Fruit fly (Drosophila melanogaster) whole organism, embryonic: ENCODE results near the gene CG33514.

Experiments used
- Atf6 ChIP-seq: fragments of 200-800 bp; sonication (Bioruptor generic); IDR thresholded peaks from 2 replicates; pipeline ENCODE4 v1.3.6; 2022; ENCODE audit warnings: missing biosample characterization, missing genetic modification characterization
- CG11093 ChIP-seq: fragments of 200-800 bp; sonication (Bioruptor generic); IDR thresholded peaks from 3 replicates; pipeline ENCODE4 v1.3.6; 2022; ENCODE audit warnings: missing biosample characterization, missing genetic modification characterization
- CG12769 ChIP-seq: fragments of 200-800 bp; sonication (Bioruptor generic); optimal IDR thresholded peaks from 2 replicates; lab custom pipeline; 2019; ENCODE audit warnings: missing biosample characterization, mild to moderate bottlenecking, missing genetic modification characterization, moderate library complexity
- CG15011 ChIP-seq: fragments of 200-800 bp; sonication (Bioruptor generic); optimal IDR thresholded peaks from 3 replicates; lab custom pipeline; 2018; ENCODE audit warnings: missing biosample characterization, mild to moderate bottlenecking, missing genetic modification characterization
- CG1529 ChIP-seq: fragments of 200-800 bp; sonication (Bioruptor generic); optimal IDR thresholded peaks from 3 replicates; lab custom pipeline; 2018; ENCODE audit warnings: missing biosample characterization, missing genetic modification characterization
- CG1603 ChIP-seq: fragments of 200-800 bp; sonication (Bioruptor generic); optimal IDR thresholded peaks from 2 replicates; lab custom pipeline; 2019; ENCODE audit warnings: missing biosample characterization, mild to moderate bottlenecking, missing genetic modification characterization, moderate library complexity
- CG18262 ChIP-seq: fragments of 200-800 bp; optimal IDR thresholded peaks from 3 replicates; lab custom pipeline; 2019; ENCODE audit warnings: missing biosample characterization, mild to moderate bottlenecking, missing genetic modification characterization, moderate library complexity
- CG18476 ChIP-seq: fragments of 200-800 bp; sonication (Bioruptor generic); optimal IDR thresholded peaks from 2 replicates; lab custom pipeline; 2016; ENCODE audit warnings: missing biosample characterization, mild to moderate bottlenecking, missing genetic modification characterization
- CG2199 ChIP-seq: fragments of 200-800 bp; sonication (Bioruptor generic); IDR thresholded peaks from 3 replicates; pipeline ENCODE4 v1.3.6; 2022; ENCODE audit warnings: missing biosample characterization, missing genetic modification characterization
- CG3065 ChIP-seq: fragments of 200-800 bp; sonication (Bioruptor generic); optimal IDR thresholded peaks from 2 replicates; lab custom pipeline; 2016; ENCODE audit warnings: missing biosample characterization, missing genetic modification characterization
- CG5180 ChIP-seq: fragments of 200-800 bp; sonication (Bioruptor generic); optimal IDR thresholded peaks from 3 replicates; lab custom pipeline; 2017; ENCODE audit warnings: missing biosample characterization, missing genetic modification characterization, mild to moderate bottlenecking, moderate library complexity, missing genetic modification reagents
- CG6765 ChIP-seq: fragments of 200-800 bp; sonication (Bioruptor generic); optimal IDR thresholded peaks from 3 replicates; lab custom pipeline; 2017; ENCODE audit warnings: missing biosample characterization, mild to moderate bottlenecking, missing genetic modification characterization
- Drgx ChIP-seq: fragments of 200-800 bp; sonication (Bioruptor generic); IDR thresholded peaks from 2 replicates; pipeline ENCODE4 v1.3.6; 2022; ENCODE audit warnings: missing biosample characterization, missing genetic modification characterization
- HLH54F ChIP-seq: fragments of 200-800 bp; sonication (Bioruptor generic); optimal IDR thresholded peaks from 3 replicates; lab custom pipeline; 2016; ENCODE audit warnings: missing biosample characterization, missing genetic modification characterization
- Hr78 ChIP-seq, 2 experiments: fragments of 200-800 bp in 1 of 2; fragments of >200 bp in 1 of 2; sonication (Bioruptor generic) in 1 of 2; optimal IDR thresholded peaks; 2 replicates each; lab custom pipeline; 2017 to 2019; ENCODE audit warnings: missing biosample characterization in 2 of 2, missing genetic modification characterization in 2 of 2, mild to moderate bottlenecking in 1 of 2, moderate library complexity in 1 of 2
- MBD-R2 ChIP-seq: fragments of 200-800 bp; sonication (Bioruptor generic); IDR thresholded peaks from 2 replicates; pipeline ENCODE4 v1.3.6; 2022; ENCODE audit warnings: missing biosample characterization, missing genetic modification characterization
- Med ChIP-seq: fragments of 200-800 bp; sonication (Bioruptor generic); peaks from one replicate; lab custom pipeline; 2016; ENCODE audit warnings: missing biosample characterization, missing genetic modification characterization, mild to moderate bottlenecking, inconsistent platforms, moderate library complexity
- Poxn ChIP-seq: fragments of 200-800 bp; sonication (Bioruptor generic); IDR thresholded peaks from 2 replicates; pipeline ENCODE4 v1.3.6; 2022; ENCODE audit warnings: missing biosample characterization, missing genetic modification characterization
- Ravus ChIP-seq: fragments of 200-800 bp; sonication (Bioruptor generic); IDR thresholded peaks from 2 replicates; pipeline ENCODE4 v1.3.6; 2022; ENCODE audit warnings: missing biosample characterization, missing genetic modification characterization
- Sin3A ChIP-seq: fragments of >200 bp; optimal IDR thresholded peaks from 2 replicates; lab custom pipeline; 2018
- Sox100B ChIP-seq: fragments of 200-800 bp; sonication (Bioruptor generic); optimal IDR thresholded peaks from 3 replicates; lab custom pipeline; 2018; ENCODE audit warnings: missing biosample characterization, mild to moderate bottlenecking, missing genetic modification characterization
- Sry-β ChIP-seq: fragments of 200-800 bp; sonication (Bioruptor generic); optimal IDR thresholded peaks from 2 replicates; lab custom pipeline; 2018; ENCODE audit warnings: missing biosample characterization, mild to moderate bottlenecking, missing genetic modification characterization, moderate library complexity
- TFAM ChIP-seq: fragments of 200-800 bp; sonication (Bioruptor generic); optimal IDR thresholded peaks from 2 replicates; lab custom pipeline; 2017; ENCODE audit warnings: missing biosample characterization, missing genetic modification characterization, inconsistent platforms
- Trl ChIP-seq, 3 experiments: fragments of >200 bp in 2 of 3; fragments of 200-800 bp in 1 of 3; sonication (Bioruptor generic) in 1 of 3; optimal IDR thresholded peaks; 2 replicates in 1 of 3; 3 replicates in 2 of 3; lab custom pipeline; 2016 to 2017; ENCODE audit warnings: missing biosample characterization in 1 of 3, missing genetic modification characterization in 1 of 3
- abd-A ChIP-seq: fragments of 200-800 bp; sonication (Bioruptor generic); optimal IDR thresholded peaks from 3 replicates; lab custom pipeline; 2019; ENCODE audit warnings: missing biosample characterization, mild to moderate bottlenecking, missing genetic modification characterization, moderate library complexity
- ato ChIP-seq: fragments of 200-800 bp; sonication (Bioruptor generic); IDR thresholded peaks from 2 replicates; pipeline ENCODE4 v1.3.6; 2022; ENCODE audit warnings: missing biosample characterization, missing genetic modification characterization; ENCODE audit not compliant: partially characterized antibody
- bsh ChIP-seq, 2 experiments: fragments of 200-800 bp; sonication (Bioruptor generic); optimal IDR thresholded peaks; 2 replicates each; lab custom pipeline; 2017 to 2018; ENCODE audit warnings: mild to moderate bottlenecking in 2 of 2, missing biosample characterization in 2 of 2, missing genetic modification characterization in 2 of 2, moderate library complexity in 1 of 2
- cg ChIP-seq: fragments of 200-800 bp; sonication (Bioruptor generic); optimal IDR thresholded peaks from 3 replicates; lab custom pipeline; 2019; ENCODE audit warnings: missing biosample characterization, mild to moderate bottlenecking, missing genetic modification characterization, moderate library complexity
- croc ChIP-seq: fragments of 200-800 bp; sonication (Bioruptor generic); conservative IDR thresholded peaks from 3 replicates; pipeline ENCODE4 v1.3.6; 2022; ENCODE audit warnings: missing biosample characterization, missing genetic modification characterization
- dmrt11E ChIP-seq: fragments of 200-800 bp; sonication (Bioruptor generic); optimal IDR thresholded peaks from 3 replicates; lab custom pipeline; 2018; ENCODE audit warnings: missing biosample characterization, mild to moderate bottlenecking, missing genetic modification characterization, moderate library complexity
- dmrt99B ChIP-seq: fragments of 200-800 bp; sonication (Bioruptor generic); optimal IDR thresholded peaks from 2 replicates; lab custom pipeline; 2018; ENCODE audit warnings: missing biosample characterization, mild to moderate bottlenecking, missing genetic modification characterization, moderate library complexity
- dpn ChIP-seq, 2 experiments: fragments of 200-800 bp; sonication (Bioruptor generic); optimal IDR thresholded peaks; 3 replicates each; lab custom pipeline; 2016; ENCODE audit warnings: missing biosample characterization in 2 of 2, missing genetic modification characterization in 2 of 2
- gsb-n ChIP-seq: fragments of 200-800 bp; sonication (Bioruptor generic); optimal IDR thresholded peaks from 3 replicates; lab custom pipeline; 2018; ENCODE audit warnings: missing biosample characterization, mild to moderate bottlenecking, missing genetic modification characterization
- kni ChIP-seq: fragments of 200-800 bp; sonication (Bioruptor generic); optimal IDR thresholded peaks from 3 replicates; lab custom pipeline; 2017; ENCODE audit warnings: mild to moderate bottlenecking, missing biosample characterization, missing genetic modification reagents, missing genetic modification characterization
- maf-S ChIP-seq: fragments of 200-800 bp; sonication (Bioruptor generic); optimal IDR thresholded peaks from 2 replicates; lab custom pipeline; 2016; ENCODE audit warnings: missing biosample characterization, missing genetic modification characterization
- nmo ChIP-seq: fragments of 200-800 bp; sonication (Bioruptor generic); optimal IDR thresholded peaks from 2 replicates; lab custom pipeline; 2018; ENCODE audit warnings: missing biosample characterization, mild to moderate bottlenecking, missing genetic modification characterization, moderate library complexity
- oc ChIP-seq: fragments of 200-800 bp; sonication (Bioruptor generic); optimal IDR thresholded peaks from 2 replicates; lab custom pipeline; 2018; ENCODE audit warnings: missing biosample characterization, mild to moderate bottlenecking, missing genetic modification characterization, moderate library complexity
- otp ChIP-seq: fragments of 200-800 bp; sonication (Bioruptor generic); IDR thresholded peaks from 3 replicates; pipeline ENCODE4, ENCODE4 v1.3.6; 2022; ENCODE audit warnings: missing biosample characterization, missing genetic modification characterization
- pros ChIP-seq: fragments of 200-800 bp; sonication (Bioruptor generic); optimal IDR thresholded peaks from 3 replicates; lab custom pipeline; 2019; ENCODE audit warnings: missing biosample characterization, mild to moderate bottlenecking, missing genetic modification characterization, moderate library complexity
- pzg ChIP-seq: fragments of 200-800 bp; sonication (Bioruptor generic); optimal IDR thresholded peaks from 3 replicates; lab custom pipeline; 2018; ENCODE audit warnings: missing biosample characterization, mild to moderate bottlenecking, missing genetic modification characterization, moderate library complexity
- sd ChIP-seq: fragments of 200-800 bp; sonication (Bioruptor generic); optimal IDR thresholded peaks from 3 replicates; lab custom pipeline; 2018; ENCODE audit warnings: missing biosample characterization, mild to moderate bottlenecking, missing genetic modification characterization, moderate library complexity
- sna ChIP-seq: fragments of 200-800 bp; sonication (Bioruptor generic); IDR thresholded peaks from 2 replicates; pipeline ENCODE4 v1.3.6; 2022; ENCODE audit warnings: missing biosample characterization, missing genetic modification characterization; ENCODE audit not compliant: partially characterized antibody
- sqz ChIP-seq: fragments of 200-800 bp; sonication (Bioruptor generic); optimal IDR thresholded peaks from 3 replicates; lab custom pipeline; 2018; ENCODE audit warnings: missing biosample characterization, mild to moderate bottlenecking, missing genetic modification characterization
- tio ChIP-seq: fragments of 200-800 bp; sonication (Bioruptor generic); optimal IDR thresholded peaks from 2 replicates; lab custom pipeline; 2017; ENCODE audit warnings: missing biosample characterization, missing genetic modification characterization, inconsistent platforms
- tx ChIP-seq: fragments of 200-800 bp; sonication (Bioruptor generic); optimal IDR thresholded peaks from 2 replicates; lab custom pipeline; 2016; ENCODE audit warnings: missing biosample characterization, missing genetic modification characterization

Gene CG33514

dm6 chr3L:4396372-4396771 is 31.1 kb downstream of the CG33514 start:
- TF ChIP-seq Ravus (GFP tag; lab: Robert Waterston, UW), result no peak
- no peak for TF ChIP-seq maf-S (GFP tag; lab: Kevin White, UChicago)
- TF ChIP-seq gsb-n (tag; lab: Kevin White, UChicago), result peak; percentile 69
- TF ChIP-seq oc, result peak; percentile 97
- TF ChIP-seq pros (GFP tag; lab: Kevin White, UChicago), result peak; percentile 74
- peak; percentile 17 for TF ChIP-seq kni (GFP tag; lab: Kevin White, UChicago)
- TF ChIP-seq Med (GFP tag; lab: Kevin White, UChicago), result peak; percentile 11
- TF ChIP-seq dpn (GFP tag; optimal IDR thresholded peaks at IDR 0.05; lab: Kevin White, UChicago), result no peak
- 0 out of 3 replicates have a peak, but pooled peaks have one; percentile 47 for TF ChIP-seq CG2199 (GFP tag; lab: Robert Waterston, UW)
- TF ChIP-seq otp (GFP tag; lab: Robert Waterston, UW), result no peak
- TF ChIP-seq abd-A (tag; lab: Kevin White, UChicago), result peak; percentile 18
- TF ChIP-seq Trl (optimal IDR thresholded peaks at IDR 0.05; lab: Kevin White, UChicago), result no peak
- TF ChIP-seq Trl (GFP tag; optimal IDR thresholded peaks at IDR 0.05; lab: Kevin White, UChicago), result no peak
- TF ChIP-seq cg (GFP tag; lab: Kevin White, UChicago), result peak; percentile 14
- no peak for TF ChIP-seq CG11093 (GFP tag; lab: Robert Waterston, UW)
- TF ChIP-seq sqz (GFP tag; lab: Kevin White, UChicago), result peak; percentile 23
- no peak for TF ChIP-seq MBD-R2 (GFP tag; lab: Robert Waterston, UW)
- TF ChIP-seq Atf6 (GFP tag; lab: Robert Waterston, UW), result no peak
- no peak for TF ChIP-seq CG3065 (GFP tag; lab: Kevin White, UChicago)

dm6 chr3L:4397137-4397536 is 31.9 kb downstream of the CG33514 start:
- no peak for TF ChIP-seq Sry-β (GFP tag; lab: Kevin White, UChicago)
- TF ChIP-seq CG5180, result no peak
- no peak for TF ChIP-seq Sox100B (GFP tag; lab: Kevin White, UChicago)
- TF ChIP-seq CG1529 (GFP tag; lab: Kevin White, UChicago), result no peak

dm6 chr3L:4397874-4398273 is 32.6 kb downstream of the CG33514 start:
- TF ChIP-seq sd (tag; lab: Kevin White, UChicago) (no peak), CG18476 (GFP tag; lab: Kevin White, UChicago) (no peak), bsh (GFP tag; optimal IDR thresholded peaks at IDR 0.05; lab: Kevin White, UChicago) (peak; percentile 12 to 24)

- TF ChIP-seq tio (GFP tag; lab: Kevin White, UChicago) (no peak), Hr78 (GFP tag; optimal IDR thresholded peaks at IDR 0.05; lab: Kevin White, UChicago) (peak in 1 of 2 experiments; percentile 6), Sin3A (lab: Kevin White, UChicago) (no peak), dmrt11E (tag; lab: Kevin White, UChicago) (peak; percentile 17), CG18262 (tag; lab: Kevin White, UChicago) (peak; percentile 48), nmo (GFP tag; lab: Kevin White, UChicago) (peak; percentile 31), Drgx (no peak), tx (GFP tag; lab: Kevin White, UChicago) (no peak), sna (GFP tag; lab: Robert Waterston, UW) (no peak), TFAM (GFP tag; lab: Kevin White, UChicago) (no peak), Poxn (GFP tag; lab: Robert Waterston, UW) (no peak), pzg (GFP tag; lab: Kevin White, UChicago) (no peak), sd (tag; lab: Kevin White, UChicago) (no peak), dmrt99B (peak; percentile 41), ato (no peak), HLH54F (GFP tag; lab: Kevin White, UChicago) (no peak), CG6765 (no peak), croc (GFP tag; lab: Robert Waterston, UW) (peak; percentile 44; the same call in 2 of the 3 replicates), CG12769 (tag; lab: Kevin White, UChicago) (no peak), CG15011 (GFP tag; lab: Kevin White, UChicago) (no peak), CG1603 (tag; lab: Kevin White, UChicago) (peak; percentile 41), oc (peak; percentile 35), otp (GFP tag; lab: Robert Waterston, UW) (0 out of 3 replicates have a peak, but pooled peaks have one; percentile 12)
Observed at dm6 chr3L:4399905-4400304, 34.7 kb downstream of the CG33514 start.
